Fruit fly (Drosophila melanogaster) whole organism, embryonic: ENCODE data around the gene Mst36Fb.
A peak's percentile ranks its signal among the peaks of the same experiment; 100 is the strongest.

ENCODE experiments used
- Abd-B ChIP-seq: fragments of 200-800 bp; sonication (Bioruptor generic); optimal IDR thresholded peaks from 2 replicates; lab custom pipeline; 2018; ENCODE audit warnings: missing biosample characterization, mild to moderate bottlenecking, missing genetic modification characterization, moderate library complexity
- Aef1 ChIP-seq: fragments of 200-800 bp; sonication (Bioruptor generic); IDR thresholded peaks from 3 replicates; pipeline ENCODE4 v1.3.6; 2022; ENCODE audit warnings: missing biosample characterization, missing genetic modification characterization
- Bdp1 ChIP-seq: fragments of 200-800 bp; sonication (Bioruptor generic); optimal IDR thresholded peaks from 3 replicates; lab custom pipeline; 2016; ENCODE audit warnings: missing biosample characterization, missing genetic modification characterization
- Blimp-1 ChIP-seq: fragments of 200-800 bp; sonication (Bioruptor generic); optimal IDR thresholded peaks from 3 replicates; lab custom pipeline; 2018; ENCODE audit warnings: missing biosample characterization, missing genetic modification characterization, mild to moderate bottlenecking, moderate library complexity, missing genetic modification reagents
- CG12769 ChIP-seq: fragments of 200-800 bp; sonication (Bioruptor generic); optimal IDR thresholded peaks from 2 replicates; lab custom pipeline; 2019; ENCODE audit warnings: missing biosample characterization, mild to moderate bottlenecking, missing genetic modification characterization, moderate library complexity
- CG13624 ChIP-seq: fragments of 200-800 bp; sonication (Bioruptor generic); optimal IDR thresholded peaks from 2 replicates; lab custom pipeline; 2016; ENCODE audit warnings: missing biosample characterization, missing genetic modification characterization
- CG16815 ChIP-seq: fragments of 200-800 bp; sonication (Bioruptor generic); optimal IDR thresholded peaks from 3 replicates; lab custom pipeline; 2017; ENCODE audit warnings: missing biosample characterization, mild to moderate bottlenecking, missing genetic modification characterization
- CG18262 ChIP-seq: fragments of 200-800 bp; optimal IDR thresholded peaks from 3 replicates; lab custom pipeline; 2019; ENCODE audit warnings: missing biosample characterization, mild to moderate bottlenecking, missing genetic modification characterization, moderate library complexity
- CG30020 ChIP-seq: fragments of 200-800 bp; optimal IDR thresholded peaks from 2 replicates; lab custom pipeline; 2019; ENCODE audit warnings: missing biosample characterization, mild to moderate bottlenecking, missing genetic modification characterization, moderate library complexity
- CG3726 ChIP-seq: fragments of 200-800 bp; sonication (Bioruptor generic); IDR thresholded peaks from 3 replicates; pipeline ENCODE4, ENCODE4 v1.3.6; 2022; ENCODE audit warnings: missing biosample characterization, missing genetic modification characterization
- CG7372 ChIP-seq: fragments of 200-800 bp; sonication (Bioruptor generic); IDR thresholded peaks from 2 replicates; pipeline ENCODE4 v1.3.6; 2022; ENCODE audit warnings: missing biosample characterization, missing genetic modification characterization
- CHES-1-like ChIP-seq: fragments of 200-800 bp; sonication (Bioruptor generic); optimal IDR thresholded peaks from 2 replicates; lab custom pipeline; 2016; ENCODE audit warnings: missing biosample characterization, missing genetic modification characterization
- Chrac-16 ChIP-seq: fragments of 200-800 bp; sonication (Bioruptor generic); optimal IDR thresholded peaks from 3 replicates; lab custom pipeline; 2016; ENCODE audit warnings: missing biosample characterization, missing genetic modification characterization
- D19B ChIP-seq: fragments of 200-800 bp; sonication (Bioruptor generic); optimal IDR thresholded peaks from 2 replicates; lab custom pipeline; 2017; ENCODE audit warnings: missing biosample characterization, mild to moderate bottlenecking, missing genetic modification characterization
- Dbx ChIP-seq: fragments of 200-800 bp; sonication (Bioruptor generic); IDR thresholded peaks from 3 replicates; pipeline ENCODE4 v1.3.6; 2022; ENCODE audit warnings: missing biosample characterization, missing genetic modification characterization
- Dll ChIP-seq: fragments of 200-800 bp; sonication (Bioruptor generic); IDR thresholded peaks from 4 replicates; pipeline ENCODE4 v1.3.6; 2022; ENCODE audit warnings: missing biosample characterization, missing genetic modification characterization; ENCODE audit not compliant: partially characterized antibody
- Dref ChIP-seq: fragments of 200-800 bp; sonication (Bioruptor generic); IDR thresholded peaks from 2 replicates; pipeline ENCODE4 v1.3.6; 2022; ENCODE audit warnings: missing biosample characterization, missing genetic modification characterization
- Drgx ChIP-seq: fragments of 200-800 bp; sonication (Bioruptor generic); IDR thresholded peaks from 2 replicates; pipeline ENCODE4 v1.3.6; 2022; ENCODE audit warnings: missing biosample characterization, missing genetic modification characterization
- E2f2 ChIP-seq: fragments of 200-800 bp; sonication (Bioruptor generic); IDR thresholded peaks from 2 replicates; pipeline ENCODE4 v1.3.6; 2022; ENCODE audit warnings: missing biosample characterization, missing genetic modification characterization
- H2.0 ChIP-seq: fragments of 200-800 bp; sonication (Bioruptor generic); IDR thresholded peaks from 2 replicates; pipeline ENCODE4 v1.3.6; 2022; ENCODE audit warnings: missing biosample characterization, missing genetic modification characterization
- HHEX ChIP-seq: fragments of 200-800 bp; sonication (Bioruptor generic); optimal IDR thresholded peaks from 3 replicates; lab custom pipeline; 2017; ENCODE audit warnings: missing biosample characterization, mild to moderate bottlenecking, missing genetic modification characterization, missing genetic modification reagents
- Lhr ChIP-seq: fragments of 200-800 bp; sonication (Bioruptor generic); optimal IDR thresholded peaks from 3 replicates; lab custom pipeline; 2017; ENCODE audit warnings: mild to moderate bottlenecking, missing biosample characterization, missing genetic modification reagents, missing genetic modification characterization
- MESR4 ChIP-seq: fragments of 200-800 bp; sonication (Bioruptor generic); optimal IDR thresholded peaks from 2 replicates; lab custom pipeline; 2018; ENCODE audit warnings: missing biosample characterization, mild to moderate bottlenecking, missing genetic modification characterization, moderate library complexity
- Max ChIP-seq: fragments of 200-800 bp; sonication (Bioruptor generic); optimal IDR thresholded peaks from 2 replicates; lab custom pipeline; 2016; ENCODE audit warnings: missing biosample characterization, mild to moderate bottlenecking, missing genetic modification characterization
- Mes4 ChIP-seq: fragments of 200-800 bp; sonication (Bioruptor generic); optimal IDR thresholded peaks from 2 replicates; lab custom pipeline; 2016; ENCODE audit warnings: missing biosample characterization, missing genetic modification characterization
- Myb ChIP-seq: fragments of 200-800 bp; sonication (Bioruptor generic); optimal IDR thresholded peaks from 2 replicates; lab custom pipeline; 2016; ENCODE audit warnings: missing biosample characterization, missing genetic modification characterization
- Oaz ChIP-seq: fragments of 200-800 bp; sonication (Bioruptor generic); IDR thresholded peaks from 2 replicates; pipeline ENCODE4 v1.3.6; 2022; ENCODE audit warnings: missing biosample characterization, missing genetic modification characterization
- Xrp1 ChIP-seq: fragments of 200-800 bp; sonication (Bioruptor generic); IDR thresholded peaks from 2 replicates; pipeline ENCODE4 v1.3.6; 2022; ENCODE audit warnings: missing biosample characterization, missing genetic modification characterization
- abd-A ChIP-seq: fragments of 200-800 bp; sonication (Bioruptor generic); optimal IDR thresholded peaks from 3 replicates; lab custom pipeline; 2019; ENCODE audit warnings: missing biosample characterization, mild to moderate bottlenecking, missing genetic modification characterization, moderate library complexity
- ato ChIP-seq: fragments of 200-800 bp; sonication (Bioruptor generic); IDR thresholded peaks from 2 replicates; pipeline ENCODE4 v1.3.6; 2022; ENCODE audit warnings: missing biosample characterization, missing genetic modification characterization; ENCODE audit not compliant: partially characterized antibody
- bab2 ChIP-seq: fragments of 200-800 bp; sonication (Bioruptor generic); optimal IDR thresholded peaks from 2 replicates; lab custom pipeline; 2016; ENCODE audit warnings: missing biosample characterization, missing genetic modification characterization
- br ChIP-seq: fragments of >200 bp; optimal IDR thresholded peaks from 2 replicates; lab custom pipeline; 2017
- chinmo ChIP-seq: fragments of 200-800 bp; sonication (Bioruptor generic); IDR thresholded peaks from 4 replicates; pipeline ENCODE4 v1.3.6; 2022; ENCODE audit warnings: missing biosample characterization, missing genetic modification characterization; ENCODE audit not compliant: partially characterized antibody
- dimm ChIP-seq: fragments of 200-800 bp; sonication (Bioruptor generic); IDR thresholded peaks from 2 replicates; pipeline ENCODE4 v1.3.6; 2022; ENCODE audit warnings: missing biosample characterization, missing genetic modification characterization
- dmrt99B ChIP-seq: fragments of 200-800 bp; sonication (Bioruptor generic); optimal IDR thresholded peaks from 2 replicates; lab custom pipeline; 2018; ENCODE audit warnings: missing biosample characterization, mild to moderate bottlenecking, missing genetic modification characterization, moderate library complexity
- ems ChIP-seq: fragments of 200-800 bp; sonication (Bioruptor generic); optimal IDR thresholded peaks from 3 replicates; lab custom pipeline; 2016; ENCODE audit warnings: missing biosample characterization, missing genetic modification characterization
- esg ChIP-seq: fragments of 200-800 bp; sonication (Bioruptor generic); conservative IDR thresholded peaks from 2 replicates; pipeline ENCODE4 v1.3.6; 2022; ENCODE audit warnings: missing biosample characterization, missing genetic modification characterization
- gsb ChIP-seq: fragments of 200-800 bp; sonication (Bioruptor generic); IDR thresholded peaks from 2 replicates; pipeline ENCODE4 v1.3.6; 2022; ENCODE audit warnings: missing biosample characterization, missing genetic modification characterization
- jing ChIP-seq: fragments of 200-800 bp; sonication (Bioruptor generic); optimal IDR thresholded peaks from 2 replicates; lab custom pipeline; 2018; ENCODE audit warnings: missing biosample characterization, mild to moderate bottlenecking, missing genetic modification characterization
- ken ChIP-seq: fragments of 200-800 bp; sonication (Bioruptor generic); IDR thresholded peaks from 3 replicates; pipeline ENCODE4 v1.3.6; 2022; ENCODE audit warnings: missing biosample characterization, missing genetic modification characterization
- pb ChIP-seq: fragments of 200-800 bp; sonication (Bioruptor generic); optimal IDR thresholded peaks from 3 replicates; lab custom pipeline; 2016; ENCODE audit warnings: missing biosample characterization, missing genetic modification characterization
- pfk ChIP-seq: fragments of 200-800 bp; sonication (Bioruptor generic); optimal IDR thresholded peaks from 2 replicates; lab custom pipeline; 2018; ENCODE audit warnings: missing biosample characterization, mild to moderate bottlenecking, missing genetic modification characterization, moderate library complexity
- row ChIP-seq: fragments of 200-800 bp; sonication (Bioruptor generic); IDR thresholded peaks from 3 replicates; pipeline ENCODE4 v1.3.6; 2022; ENCODE audit warnings: missing biosample characterization, missing genetic modification characterization
- shn ChIP-seq: fragments of 200-800 bp; sonication (Bioruptor generic); optimal IDR thresholded peaks from 3 replicates; lab custom pipeline; 2016; ENCODE audit warnings: missing biosample characterization, missing genetic modification characterization
- sob ChIP-seq: fragments of 200-800 bp; sonication (Bioruptor generic); IDR thresholded peaks from 2 replicates; pipeline ENCODE4 v1.3.6; 2022; ENCODE audit warnings: missing biosample characterization, missing genetic modification characterization
- tin ChIP-seq: fragments of 200-800 bp; sonication (Bioruptor generic); optimal IDR thresholded peaks from 3 replicates; lab custom pipeline; 2016; ENCODE audit warnings: missing biosample characterization, missing genetic modification characterization
- twi ChIP-seq: fragments of 200-800 bp; optimal IDR thresholded peaks from 2 replicates; lab custom pipeline; 2019; ENCODE audit warnings: missing biosample characterization, mild to moderate bottlenecking, missing genetic modification characterization, moderate library complexity
- unc-4 ChIP-seq: fragments of 200-800 bp; sonication (Bioruptor generic); IDR thresholded peaks from 2 replicates; pipeline ENCODE4 v1.3.6; 2022; ENCODE audit warnings: missing biosample characterization, missing genetic modification characterization; ENCODE audit not compliant: partially characterized antibody
- unpg ChIP-seq: fragments of 200-800 bp; sonication (Bioruptor generic); optimal IDR thresholded peaks from 3 replicates; lab custom pipeline; 2018; ENCODE audit warnings: missing biosample characterization, mild to moderate bottlenecking, missing genetic modification characterization, moderate library complexity
- yki ChIP-seq: fragments of >200 bp; optimal IDR thresholded peaks from 3 replicates; lab custom pipeline; 2018
- zen ChIP-seq: fragments of 200-800 bp; sonication (Bioruptor generic); optimal IDR thresholded peaks from 3 replicates; lab custom pipeline; 2018; ENCODE audit warnings: missing biosample characterization, mild to moderate bottlenecking, missing genetic modification characterization, moderate library complexity

Gene Mst36Fb

dm6 chr2L:18665952-18666606, 8.8 kb downstream of the Mst36Fb start (continued):
- no peak for TF ChIP-seq ato (GFP tag; lab: Robert Waterston, UW)
- 0 out of 4 replicates have a peak, but pooled peaks have one; percentile 48 for TF ChIP-seq chinmo (GFP tag; lab: Robert Waterston, UW)
- no peak for TF ChIP-seq CG12769 (tag; lab: Kevin White, UChicago)
- TF ChIP-seq CG13624 (GFP tag; lab: Kevin White, UChicago), result peak; percentile 64
- peak; percentile 19 for TF ChIP-seq Abd-B (GFP tag; lab: Kevin White, UChicago)
- TF ChIP-seq tin, result peak; percentile 56
- peak; percentile 15 for TF ChIP-seq HHEX
- no peak for TF ChIP-seq Xrp1 (GFP tag; lab: Robert Waterston, UW)
- peak; percentile 47; the same call in 2 of the 3 replicates for TF ChIP-seq Aef1 (GFP tag; lab: Robert Waterston, UW)
- TF ChIP-seq E2f2, result peak; percentile 27; the same call in 1 of the 2 replicates
- peak; percentile 71; the same call in 2 of the 3 replicates for TF ChIP-seq Dbx (GFP tag; lab: Robert Waterston, UW)
- TF ChIP-seq bab2, result peak; percentile 43
- TF ChIP-seq CG7372 (GFP tag; lab: Robert Waterston, UW), result peak; percentile 53; the same call in 1 of the 2 replicates
- no peak for TF ChIP-seq abd-A
- peak; percentile 71 for TF ChIP-seq zen
- TF ChIP-seq unc-4 (GFP tag; lab: Robert Waterston, UW), result no peak
- no peak for TF ChIP-seq Blimp-1 (GFP tag; lab: Kevin White, UChicago)
- no peak for TF ChIP-seq esg (GFP tag; lab: Robert Waterston, UW)
- no peak for TF ChIP-seq CG30020
- TF ChIP-seq CG16815 (GFP tag; lab: Kevin White, UChicago), result no peak
- peak; percentile 28; the same call in 1 of the 2 replicates for TF ChIP-seq sob
- TF ChIP-seq Dll (GFP tag; lab: Robert Waterston, UW), result no peak
- TF ChIP-seq Lhr (GFP tag; lab: Kevin White, UChicago), result peak; percentile 83
- peak; percentile 20 for TF ChIP-seq Mes4 (GFP tag; lab: Kevin White, UChicago)
- TF ChIP-seq twi (tag; lab: Kevin White, UChicago), result no peak
- peak; percentile 38 for TF ChIP-seq shn (GFP tag; lab: Kevin White, UChicago)
- TF ChIP-seq CG18262 (tag; lab: Kevin White, UChicago), result peak; percentile 35
- TF ChIP-seq jing (GFP tag; lab: Kevin White, UChicago), result no peak
- no peak for TF ChIP-seq dmrt99B (tag; lab: Kevin White, UChicago)
- peak; percentile 31 for TF ChIP-seq ems (GFP tag; lab: Kevin White, UChicago)
- TF ChIP-seq unpg (GFP tag; lab: Kevin White, UChicago), result no peak
- no peak for TF ChIP-seq CHES-1-like (GFP tag; lab: Kevin White, UChicago)
- no peak for TF ChIP-seq gsb (GFP tag; lab: Robert Waterston, UW)
- no peak for TF ChIP-seq D19B (GFP tag; lab: Kevin White, UChicago)
- TF ChIP-seq ken (GFP tag; lab: Robert Waterston, UW), result 0 out of 3 replicates have a peak, but pooled peaks have one; percentile 45
- TF ChIP-seq Max (GFP tag; lab: Kevin White, UChicago), result no peak
- no peak for TF ChIP-seq Bdp1 (GFP tag; lab: Kevin White, UChicago)
- TF ChIP-seq yki (lab: Kevin White, UChicago), result no peak
- TF ChIP-seq Myb, result peak; percentile 85
- peak; percentile 43 for TF ChIP-seq Chrac-16 (GFP tag; lab: Kevin White, UChicago)
- no peak for TF ChIP-seq br (lab: Kevin White, UChicago)
- TF ChIP-seq dimm (GFP tag; lab: Robert Waterston, UW), result no peak
- no peak for TF ChIP-seq Oaz (GFP tag; lab: Robert Waterston, UW)
- no peak for TF ChIP-seq MESR4 (GFP tag; lab: Kevin White, UChicago)
- no peak for TF ChIP-seq Dref (GFP tag; lab: Robert Waterston, UW)
- peak; percentile 50; the same call in 1 of the 2 replicates for TF ChIP-seq H2.0 (GFP tag; lab: Robert Waterston, UW)
- TF ChIP-seq Drgx (GFP tag; lab: Robert Waterston, UW), result no peak
- no peak for TF ChIP-seq CG3726
- TF ChIP-seq row (GFP tag; lab: Robert Waterston, UW), result peak; percentile 52
- TF ChIP-seq pb (GFP tag; lab: Kevin White, UChicago), result peak; percentile 33
- TF ChIP-seq pfk (GFP tag; lab: Kevin White, UChicago), result no peak
